Worm (Caenorhabditis elegans) whole organism, midembryonic: ENCODE measurements around the gene B0564.2.

Experiments used
- T22C8.4 ChIP-seq: fragments of 200-800 bp; sonication (Bioruptor generic); IDR thresholded peaks from 2 replicates; pipeline ENCODE4 v1.3.6; 2022; ENCODE audit warnings: missing genetic modification characterization, missing compliant biosample characterization
- cog-1 ChIP-seq: sonication (generic microtip); optimal IDR thresholded peaks from 2 replicates; lab custom pipeline; 2016; ENCODE audit warnings: missing genetic modification characterization, missing compliant biosample characterization
- flt-1 ChIP-seq: fragments of 200-800 bp; sonication (Bioruptor generic); IDR thresholded peaks from 2 replicates; pipeline ENCODE4 v1.3.6; 2022; ENCODE audit warnings: missing genetic modification characterization, missing compliant biosample characterization
- klf-2 ChIP-seq: fragments of 200-800 bp; sonication (Bioruptor generic); conservative IDR thresholded peaks from 2 replicates; pipeline ENCODE4 v1.3.6; 2022; ENCODE audit warnings: missing genetic modification reagents, missing genetic modification characterization, missing compliant biosample characterization
- med-1 ChIP-seq: sonication (generic microtip); optimal IDR thresholded peaks from 2 replicates; lab custom pipeline; 2017; ENCODE audit warnings: missing genetic modification characterization, mild to moderate bottlenecking, missing compliant biosample characterization, antibody characterized with exemption, missing genetic modification reagents; ENCODE audit not compliant: insufficient read depth
- ref-1 ChIP-seq: fragments of 200-800 bp; sonication (Bioruptor generic); conservative IDR thresholded peaks from 2 replicates; pipeline ENCODE4 v1.3.6; 2022; ENCODE audit warnings: missing genetic modification reagents, missing genetic modification characterization, missing compliant biosample characterization
- tab-1 ChIP-seq: fragments of 200-800 bp; sonication (Bioruptor generic); IDR thresholded peaks from 2 replicates; pipeline ENCODE4 v1.3.6; 2022; ENCODE audit warnings: missing genetic modification characterization, missing compliant biosample characterization
- ztf-23 ChIP-seq: fragments of 200-800 bp; sonication (Bioruptor generic); IDR thresholded peaks from 2 replicates; pipeline ENCODE4 v1.3.6; 2022; ENCODE audit warnings: missing genetic modification reagents, missing genetic modification characterization, missing compliant biosample characterization

- no peak for TF ChIP-seq T22C8.4
- TF ChIP-seq med-1 (GFP tag; lab: Kevin White, UChicago): no peak
- no peak for TF ChIP-seq cog-1 (tag; lab: Kevin White, UChicago)
- TF ChIP-seq tab-1: no peak
- TF ChIP-seq flt-1: no peak
- no peak for TF ChIP-seq klf-2 (GFP tag; lab: Robert Waterston, UW)
- TF ChIP-seq ztf-23 (GFP tag; lab: Robert Waterston, UW): no peak
- no peak for TF ChIP-seq ref-1 (GFP tag; lab: Robert Waterston, UW)
Observed at ce11 chrIV:13068451-13068850, 39.0 kb upstream of the B0564.2 start, which contains the start of gene scl-6.
